Fruit fly (Drosophila melanogaster): ENCODE results near the gene REPTOR-BP.

The REPTOR-BP gene

dm6 chr2L:10263830-10264634 lies at the start of gene REPTOR-BP:
Gene REPTOR-BP, plus strand, starts transcription at chr2L:10264125.
- peak; percentile 8 for TF ChIP-seq Snoo (tag; optimal IDR thresholded peaks at IDR 0.05)
- TF ChIP-seq CG10348 (GFP tag; IDR thresholded peaks at IDR 0.05): no peak
- TF ChIP-seq Pif1A (GFP tag; optimal IDR thresholded peaks at IDR 0.05): no peak
- TF ChIP-seq CG15710 (tag; optimal IDR thresholded peaks at IDR 0.05): no peak

- TF ChIP-seq CG8159 (tag; optimal IDR thresholded peaks at IDR 0.05) (no peak), Ets98B (GFP tag; IDR thresholded peaks at IDR 0.05) (no peak), Snoo (tag; optimal IDR thresholded peaks at IDR 0.05) (no peak), fd96Ca (GFP tag; IDR thresholded peaks at IDR 0.05) (no peak), CG14655 (GFP tag; optimal IDR thresholded peaks at IDR 0.05) (no peak), CG34367 (tag; optimal IDR thresholded peaks at IDR 0.05) (no peak)
These were observed 43.9 kb upstream of the REPTOR-BP start for dm6 chr2L:10220010-10220409.

- TF ChIP-seq CG9948 (tag; optimal IDR thresholded peaks at IDR 0.05): no peak
- TF ChIP-seq CG15710 (tag; optimal IDR thresholded peaks at IDR 0.05): peak; percentile 31
These were observed 43.2 kb upstream of the REPTOR-BP start, which contains the start of the genes Npc1a and Prosalpha6 for dm6 chr2L:10220501-10221386. Gene Npc1a, minus strand, starts transcription at chr2L:10221216. Gene Prosalpha6, plus strand, starts transcription at chr2L:10221351.

DNA sequence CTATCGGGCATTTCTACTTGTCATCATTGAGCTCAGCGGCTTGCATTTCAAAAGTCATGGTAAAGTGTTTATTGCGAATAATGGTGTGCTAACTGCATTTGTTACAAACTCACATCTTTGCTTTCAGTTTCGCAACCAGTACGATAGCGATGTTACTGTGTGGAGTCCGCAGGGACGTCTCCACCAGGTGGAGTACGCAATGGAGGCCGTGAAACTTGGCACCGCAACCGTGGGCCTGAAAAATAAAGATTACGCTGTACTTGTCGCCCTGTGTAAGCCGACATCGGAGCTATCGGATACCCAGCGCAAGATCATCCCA lies 42.6 kb upstream of the REPTOR-BP start:
- TF ChIP-seq CG8159 (tag; optimal IDR thresholded peaks at IDR 0.05) (no peak), Ets98B (GFP tag; IDR thresholded peaks at IDR 0.05) (no peak), CG4496 (GFP tag; IDR thresholded peaks at IDR 0.05) (no peak), Pif1B (GFP tag; optimal IDR thresholded peaks at IDR 0.05) (no peak), Pif1A (GFP tag; optimal IDR thresholded peaks at IDR 0.05) (no peak), CG15710 (tag; optimal IDR thresholded peaks at IDR 0.05) (no peak), CG17806 (tag; optimal IDR thresholded peaks at IDR 0.05) (no peak), gl (tag; optimal IDR thresholded peaks at IDR 0.05) (no peak), CG14655 (GFP tag; optimal IDR thresholded peaks at IDR 0.05) (no peak), Snoo (tag; optimal IDR thresholded peaks at IDR 0.05) (no peak), CG32121 (GFP tag; IDR thresholded peaks at IDR 0.05) (no peak), EcR (GFP tag; optimal IDR thresholded peaks at IDR 0.05) (no peak), D1 (tag; optimal IDR thresholded peaks at IDR 0.05) (no peak), CG9948 (tag; optimal IDR thresholded peaks at IDR 0.05) (no peak), CG34367 (tag; optimal IDR thresholded peaks at IDR 0.05) (no peak), CG13204 (GFP tag; optimal IDR thresholded peaks at IDR 0.05) (no peak), fd96Ca (GFP tag; IDR thresholded peaks at IDR 0.05) (no peak), CG12605 (GFP tag; IDR thresholded peaks at IDR 0.05) (no peak), CG10348 (GFP tag; IDR thresholded peaks at IDR 0.05) (no peak)

- TF ChIP-seq D1 (tag; optimal IDR thresholded peaks at IDR 0.05) (peak; percentile 25), CG32121 (GFP tag; IDR thresholded peaks at IDR 0.05) (no peak)
These were observed 41.2 kb upstream of the REPTOR-BP start, which contains the start of gene Bcs1 for dm6 chr2L:10222550-10223231. Gene Bcs1, plus strand, starts transcription at chr2L:10222657.

- TF ChIP-seq fd96Ca (GFP tag; IDR thresholded peaks at IDR 0.05) (no peak), CG4496 (GFP tag; IDR thresholded peaks at IDR 0.05) (no peak), gl (tag; optimal IDR thresholded peaks at IDR 0.05) (no peak), CG17806 (tag; optimal IDR thresholded peaks at IDR 0.05) (no peak), CG8159 (tag; optimal IDR thresholded peaks at IDR 0.05) (no peak), CG8301 (tag; optimal IDR thresholded peaks at IDR 0.05) (no peak), D1 (tag; optimal IDR thresholded peaks at IDR 0.05) (no peak), CG32121 (GFP tag; IDR thresholded peaks at IDR 0.05) (no peak), CG12605 (GFP tag; IDR thresholded peaks at IDR 0.05) (no peak), rn (GFP tag; IDR thresholded peaks at IDR 0.05) (no peak), EcR (GFP tag; optimal IDR thresholded peaks at IDR 0.05) (no peak), CG15710 (tag; optimal IDR thresholded peaks at IDR 0.05) (no peak)
These were observed 37.7 kb upstream of the REPTOR-BP start for dm6 chr2L:10226213-10226723.
